Worm (Caenorhabditis elegans): ENCODE data around the gene srw-119.

ce11 chrV:2993816-2994215, 5.8 kb downstream of the srw-119 start, which contains the start of gene srw-115:
- TF ChIP-seq blmp-1 (tag; optimal IDR thresholded peaks at IDR 0.05; ENCODE audit: insufficient read depth) (no peak), ama-1 (optimal IDR thresholded peaks at IDR 0.05) (no peak), unc-62 (GFP tag; optimal IDR thresholded peaks at IDR 0.05) (no peak), ztf-4 (tag; optimal IDR thresholded peaks at IDR 0.05) (no peak), nhr-237 (tag; optimal IDR thresholded peaks at IDR 0.05) (no peak), nhr-23 (tag; optimal IDR thresholded peaks at IDR 0.05) (no peak), skn-1 (tag; optimal IDR thresholded peaks at IDR 0.05) (no peak), sma-3 (GFP tag; optimal IDR thresholded peaks at IDR 0.05) (no peak), mab-5 (tag; optimal IDR thresholded peaks at IDR 0.05) (no peak), nhr-11 (tag; optimal IDR thresholded peaks at IDR 0.05) (no peak), nhr-12 (tag; optimal IDR thresholded peaks at IDR 0.05) (no peak), lsy-2 (tag; optimal IDR thresholded peaks at IDR 0.05) (no peak)
